Fruit fly (Drosophila melanogaster) whole organism, embryonic: Measurements from ENCODE around the gene ebd2.
A peak's percentile ranks its signal among the peaks of the same experiment; 100 is the strongest.

ENCODE experiments used
- Adf1 ChIP-seq: fragments of 200-800 bp; sonication (Bioruptor generic); IDR thresholded peaks from 2 replicates; pipeline ENCODE4 v1.3.6; 2022; ENCODE audit warnings: missing biosample characterization, missing genetic modification characterization
- CG10267 ChIP-seq: fragments of 200-800 bp; sonication (Bioruptor generic); optimal IDR thresholded peaks from 2 replicates; lab custom pipeline; 2018; ENCODE audit warnings: missing biosample characterization, mild to moderate bottlenecking, missing genetic modification characterization, moderate library complexity
- CG10959 ChIP-seq: fragments of 200-800 bp; sonication (Bioruptor generic); IDR thresholded peaks from 2 replicates; pipeline ENCODE4 v1.3.6; 2022; ENCODE audit warnings: missing biosample characterization, missing genetic modification characterization
- CG12769 ChIP-seq: fragments of 200-800 bp; sonication (Bioruptor generic); optimal IDR thresholded peaks from 2 replicates; lab custom pipeline; 2019; ENCODE audit warnings: missing biosample characterization, mild to moderate bottlenecking, missing genetic modification characterization, moderate library complexity
- CG13287 ChIP-seq: fragments of 200-800 bp; sonication (Bioruptor generic); IDR thresholded peaks from 2 replicates; pipeline ENCODE4 v1.3.6; 2022; ENCODE audit warnings: missing biosample characterization, missing genetic modification characterization; ENCODE audit not compliant: partially characterized antibody
- CG15073 ChIP-seq: fragments of 200-800 bp; sonication (Bioruptor generic); optimal IDR thresholded peaks from 2 replicates; lab custom pipeline; 2016; ENCODE audit warnings: missing biosample characterization, missing genetic modification characterization
- CG17186 ChIP-seq: fragments of 200-800 bp; sonication (Bioruptor generic); optimal IDR thresholded peaks from 3 replicates; lab custom pipeline; 2017; ENCODE audit warnings: missing biosample characterization, missing genetic modification reagents, missing genetic modification characterization
- CG17361 ChIP-seq: fragments of 200-800 bp; sonication (Bioruptor generic); IDR thresholded peaks from 3 replicates; pipeline ENCODE4 v1.3.6; 2022; ENCODE audit warnings: missing biosample characterization, missing genetic modification characterization
- CG18011 ChIP-seq: fragments of 200-800 bp; sonication (Bioruptor generic); optimal IDR thresholded peaks from 2 replicates; lab custom pipeline; 2017; ENCODE audit warnings: missing biosample characterization, missing genetic modification characterization, mild to moderate bottlenecking, moderate library complexity, missing genotype
- CG18476 ChIP-seq: fragments of 200-800 bp; sonication (Bioruptor generic); optimal IDR thresholded peaks from 2 replicates; lab custom pipeline; 2016; ENCODE audit warnings: missing biosample characterization, mild to moderate bottlenecking, missing genetic modification characterization
- CG2116 ChIP-seq: fragments of 200-800 bp; sonication (Bioruptor generic); optimal IDR thresholded peaks from 3 replicates; lab custom pipeline; 2018; ENCODE audit warnings: missing biosample characterization, mild to moderate bottlenecking, missing genetic modification characterization
- CG31388 ChIP-seq: fragments of 200-800 bp; sonication (Bioruptor generic); optimal IDR thresholded peaks from 2 replicates; lab custom pipeline; 2016; ENCODE audit warnings: missing biosample characterization, missing genetic modification characterization
- CG33557 ChIP-seq: fragments of 200-800 bp; sonication (Bioruptor generic); optimal IDR thresholded peaks from 2 replicates; lab custom pipeline; 2019; ENCODE audit warnings: missing biosample characterization, mild to moderate bottlenecking, missing genetic modification characterization, moderate library complexity
- CG3726 ChIP-seq: fragments of 200-800 bp; sonication (Bioruptor generic); IDR thresholded peaks from 3 replicates; pipeline ENCODE4, ENCODE4 v1.3.6; 2022; ENCODE audit warnings: missing biosample characterization, missing genetic modification characterization
- CG5180 ChIP-seq: fragments of 200-800 bp; sonication (Bioruptor generic); optimal IDR thresholded peaks from 3 replicates; lab custom pipeline; 2017; ENCODE audit warnings: missing biosample characterization, missing genetic modification characterization, mild to moderate bottlenecking, moderate library complexity, missing genetic modification reagents
- CG9797 ChIP-seq: fragments of 200-800 bp; sonication (Bioruptor generic); optimal IDR thresholded peaks from 3 replicates; lab custom pipeline; 2018; ENCODE audit warnings: missing biosample characterization, mild to moderate bottlenecking, missing genetic modification characterization
- Deaf1 ChIP-seq: fragments of 200-800 bp; optimal IDR thresholded peaks from 3 replicates; lab custom pipeline; 2019; ENCODE audit warnings: missing biosample characterization, mild to moderate bottlenecking, missing genetic modification characterization, moderate library complexity
- Ets97D ChIP-seq: fragments of 200-800 bp; sonication (Bioruptor generic); optimal IDR thresholded peaks from 3 replicates; lab custom pipeline; 2016; ENCODE audit warnings: missing biosample characterization, missing genetic modification characterization
- Gsc ChIP-seq: fragments of 200-800 bp; sonication (Bioruptor generic); IDR thresholded peaks from 2 replicates; pipeline ENCODE4 v1.3.6; 2022; ENCODE audit warnings: missing biosample characterization, missing genetic modification characterization
- HHEX ChIP-seq: fragments of 200-800 bp; sonication (Bioruptor generic); optimal IDR thresholded peaks from 3 replicates; lab custom pipeline; 2017; ENCODE audit warnings: missing biosample characterization, mild to moderate bottlenecking, missing genetic modification characterization, missing genetic modification reagents
- Kr ChIP-seq: fragments of 200-800 bp; sonication (Bioruptor generic); optimal IDR thresholded peaks from 2 replicates; lab custom pipeline; 2017; ENCODE audit warnings: missing biosample characterization, mild to moderate bottlenecking, missing genetic modification characterization
- Lhr ChIP-seq: fragments of 200-800 bp; sonication (Bioruptor generic); optimal IDR thresholded peaks from 3 replicates; lab custom pipeline; 2017; ENCODE audit warnings: mild to moderate bottlenecking, missing biosample characterization, missing genetic modification reagents, missing genetic modification characterization
- Mad ChIP-seq: fragments of 200-800 bp; sonication (Bioruptor generic); optimal IDR thresholded peaks from 2 replicates; lab custom pipeline; 2016; ENCODE audit warnings: missing biosample characterization, missing genetic modification characterization
- Med ChIP-seq: fragments of 200-800 bp; sonication (Bioruptor generic); peaks from one replicate; lab custom pipeline; 2016; ENCODE audit warnings: missing biosample characterization, missing genetic modification characterization, mild to moderate bottlenecking, inconsistent platforms, moderate library complexity
- Meics ChIP-seq: fragments of 200-800 bp; sonication (Bioruptor generic); optimal IDR thresholded peaks from 2 replicates; lab custom pipeline; 2017; ENCODE audit warnings: missing biosample characterization, mild to moderate bottlenecking, missing genetic modification characterization
- Ptx1 ChIP-seq: fragments of 200-800 bp; sonication (Bioruptor generic); IDR thresholded peaks from 2 replicates; pipeline ENCODE4 v1.3.6; 2022; ENCODE audit warnings: missing biosample characterization, missing genetic modification characterization
- Spps ChIP-seq: fragments of 200-800 bp; sonication (Bioruptor generic); optimal IDR thresholded peaks from 2 replicates; lab custom pipeline; 2018; ENCODE audit warnings: missing biosample characterization, mild to moderate bottlenecking, missing genetic modification characterization
- Ssrp ChIP-seq: fragments of 200-800 bp; sonication (Bioruptor generic); optimal IDR thresholded peaks from 2 replicates; lab custom pipeline; 2018; ENCODE audit warnings: missing biosample characterization, mild to moderate bottlenecking, missing genetic modification characterization, moderate library complexity
- Taf1 ChIP-seq: fragments of 200-800 bp; sonication (Bioruptor generic); IDR thresholded peaks from 2 replicates; pipeline ENCODE4 v1.3.6; 2022; ENCODE audit warnings: missing biosample characterization, missing genetic modification characterization
- Vsx1 ChIP-seq: fragments of 200-800 bp; sonication (Bioruptor generic); optimal IDR thresholded peaks from 2 replicates; lab custom pipeline; 2017; ENCODE audit warnings: missing biosample characterization, mild to moderate bottlenecking, missing genetic modification characterization, missing genetic modification reagents
- bowl ChIP-seq: fragments of 200-800 bp; sonication (Bioruptor generic); IDR thresholded peaks from 2 replicates; pipeline ENCODE4 v1.3.6; 2022; ENCODE audit warnings: missing biosample characterization, missing genetic modification characterization
- chinmo ChIP-seq: fragments of 200-800 bp; sonication (Bioruptor generic); IDR thresholded peaks from 4 replicates; pipeline ENCODE4 v1.3.6; 2022; ENCODE audit warnings: missing biosample characterization, missing genetic modification characterization; ENCODE audit not compliant: partially characterized antibody
- dimm ChIP-seq: fragments of 200-800 bp; sonication (Bioruptor generic); IDR thresholded peaks from 2 replicates; pipeline ENCODE4 v1.3.6; 2022; ENCODE audit warnings: missing biosample characterization, missing genetic modification characterization
- dmrt99B ChIP-seq: fragments of 200-800 bp; sonication (Bioruptor generic); optimal IDR thresholded peaks from 2 replicates; lab custom pipeline; 2018; ENCODE audit warnings: missing biosample characterization, mild to moderate bottlenecking, missing genetic modification characterization, moderate library complexity
- gcm2 ChIP-seq: fragments of 200-800 bp; sonication (Bioruptor generic); optimal IDR thresholded peaks from 2 replicates; lab custom pipeline; 2016; ENCODE audit warnings: missing biosample characterization, missing genetic modification characterization
- gem ChIP-seq: fragments of 200-800 bp; sonication (Bioruptor generic); optimal IDR thresholded peaks from 2 replicates; lab custom pipeline; 2019; ENCODE audit warnings: missing biosample characterization, mild to moderate bottlenecking, missing genetic modification characterization, moderate library complexity
- gsb-n ChIP-seq: fragments of 200-800 bp; sonication (Bioruptor generic); optimal IDR thresholded peaks from 3 replicates; lab custom pipeline; 2018; ENCODE audit warnings: missing biosample characterization, mild to moderate bottlenecking, missing genetic modification characterization
- inv ChIP-seq: fragments of 200-800 bp; sonication (Bioruptor generic); IDR thresholded peaks from 2 replicates; pipeline ENCODE4 v1.3.6; 2022; ENCODE audit warnings: missing biosample characterization, missing genetic modification characterization; ENCODE audit not compliant: partially characterized antibody
- jigr1 ChIP-seq: fragments of 200-800 bp; sonication (Bioruptor generic); IDR thresholded peaks from 3 replicates; pipeline ENCODE4 v1.3.6; 2022; ENCODE audit warnings: missing biosample characterization, missing genetic modification characterization
- ken ChIP-seq: fragments of 200-800 bp; sonication (Bioruptor generic); IDR thresholded peaks from 3 replicates; pipeline ENCODE4 v1.3.6; 2022; ENCODE audit warnings: missing biosample characterization, missing genetic modification characterization
- mld ChIP-seq: fragments of 200-800 bp; sonication (Bioruptor generic); IDR thresholded peaks from 3 replicates; pipeline ENCODE4 v1.3.6; 2022; ENCODE audit warnings: missing biosample characterization, missing genetic modification characterization; ENCODE audit not compliant: partially characterized antibody
- otp ChIP-seq: fragments of 200-800 bp; sonication (Bioruptor generic); IDR thresholded peaks from 3 replicates; pipeline ENCODE4, ENCODE4 v1.3.6; 2022; ENCODE audit warnings: missing biosample characterization, missing genetic modification characterization
- pan ChIP-seq, 4 experiments: fragments of >200 bp in 3 of 4; fragments of 200-800 bp in 1 of 4; sonication (Bioruptor generic) in 1 of 4; optimal IDR thresholded peaks in 3 of 4; IDR thresholded peaks in 1 of 4; 2 replicates each; pipeline versions ENCODE4 v1.3.6 to Lab custom; 2017 to 2022; ENCODE audit warnings: missing biosample characterization in 2 of 4, missing genetic modification characterization in 2 of 4, mixed read lengths in 1 of 4
- phol ChIP-seq: fragments of 200-800 bp; sonication (Bioruptor generic); optimal IDR thresholded peaks from 3 replicates; lab custom pipeline; 2018; ENCODE audit warnings: missing biosample characterization, mild to moderate bottlenecking, missing genetic modification characterization, moderate library complexity
- row ChIP-seq: fragments of 200-800 bp; sonication (Bioruptor generic); IDR thresholded peaks from 3 replicates; pipeline ENCODE4 v1.3.6; 2022; ENCODE audit warnings: missing biosample characterization, missing genetic modification characterization
- run ChIP-seq: fragments of 200-800 bp; sonication (Bioruptor generic); optimal IDR thresholded peaks from 3 replicates; lab custom pipeline; 2018; ENCODE audit warnings: missing biosample characterization, mild to moderate bottlenecking, missing genetic modification characterization
- sisA ChIP-seq: fragments of 200-800 bp; sonication (Bioruptor generic); IDR thresholded peaks from 2 replicates; pipeline ENCODE4 v1.3.6; 2022; ENCODE audit warnings: missing biosample characterization, missing genetic modification characterization
- slp2 ChIP-seq: fragments of 200-800 bp; sonication (Bioruptor generic); optimal IDR thresholded peaks from 2 replicates; lab custom pipeline; 2016; ENCODE audit warnings: missing biosample characterization, missing genetic modification characterization
- sna ChIP-seq: fragments of 200-800 bp; sonication (Bioruptor generic); IDR thresholded peaks from 2 replicates; pipeline ENCODE4 v1.3.6; 2022; ENCODE audit warnings: missing biosample characterization, missing genetic modification characterization; ENCODE audit not compliant: partially characterized antibody

ebd2 gene

dm6 chr3L:21304400-21304799 is 44.7 kb downstream of the ebd2 start, which contains the start of the genes CG11309 and CG7632 (continued):
- TF ChIP-seq CG17186 (GFP tag; lab: Kevin White, UChicago) (peak; percentile 96), Ptx1 (GFP tag; lab: Robert Waterston, UW) (peak; percentile 96), row (GFP tag; lab: Robert Waterston, UW) (peak; percentile 99), CG17361 (peak; percentile 99), CG18476 (peak; percentile 98), CG33557 (peak; percentile 100), Deaf1 (tag; lab: Kevin White, UChicago) (peak; percentile 92), chinmo (GFP tag; lab: Robert Waterston, UW) (no peak), bowl (GFP tag; lab: Robert Waterston, UW) (peak; percentile 97), sna (GFP tag; lab: Robert Waterston, UW) (no peak; the same call in 1 of the 2 replicates), CG10959 (GFP tag; lab: Robert Waterston, UW) (peak; percentile 97), ken (GFP tag; lab: Robert Waterston, UW) (peak; percentile 97), Gsc (peak; percentile 61; the same call in 1 of the 2 replicates), CG5180 (peak; percentile 94), CG13287 (peak; percentile 73), run (tag; lab: Kevin White, UChicago) (peak; percentile 99), HHEX (GFP tag; lab: Kevin White, UChicago) (peak; percentile 99), Vsx1 (GFP tag; lab: Kevin White, UChicago) (peak; percentile 98), jigr1 (GFP tag; lab: Robert Waterston, UW) (peak; percentile 75; the same call in 2 of the 3 replicates), dimm (GFP tag; lab: Robert Waterston, UW) (peak; percentile 93), Mad (GFP tag; lab: Kevin White, UChicago) (peak; percentile 98), Meics (GFP tag; lab: Kevin White, UChicago) (peak; percentile 99), Spps (tag; lab: Kevin White, UChicago) (peak; percentile 100), Taf1 (GFP tag; lab: Robert Waterston, UW) (peak; percentile 96), pan (optimal IDR thresholded peaks at IDR 0.05; lab: Kevin White, UChicago) (no peak), pan (GFP tag; optimal IDR thresholded peaks at IDR 0.05 in 1 of 2, IDR thresholded peaks at IDR 0.05 in 1 of 2) (peak in 1 of 2 experiments; percentile 99), Med (GFP tag; lab: Kevin White, UChicago) (peak; percentile 100), CG31388 (GFP tag; lab: Kevin White, UChicago) (peak; percentile 95), inv (no peak), Adf1 (peak; percentile 83), mld (GFP tag; lab: Robert Waterston, UW) (no peak), Lhr (GFP tag; lab: Kevin White, UChicago) (peak; percentile 98), gcm2 (GFP tag; lab: Kevin White, UChicago) (peak; percentile 96), gsb-n (peak; percentile 99), Ssrp (tag; lab: Kevin White, UChicago) (peak; percentile 99), phol (tag; lab: Kevin White, UChicago) (peak; percentile 99), otp (GFP tag; lab: Robert Waterston, UW) (peak; percentile 98), slp2 (GFP tag; lab: Kevin White, UChicago) (peak; percentile 98), sisA (GFP tag; lab: Robert Waterston, UW) (peak; percentile 92), Ets97D (GFP tag; lab: Kevin White, UChicago) (peak; percentile 95), Kr (GFP tag; lab: Kevin White, UChicago) (peak; percentile 90), gem (tag; lab: Kevin White, UChicago) (peak; percentile 100), CG9797 (GFP tag; lab: Kevin White, UChicago) (peak; percentile 74), CG10267 (peak; percentile 100), CG12769 (peak; percentile 100), dmrt99B (peak; percentile 99), CG18011 (GFP tag; lab: Kevin White, UChicago) (peak; percentile 93), CG2116 (GFP tag; lab: Kevin White, UChicago) (peak; percentile 93), CG15073 (GFP tag; lab: Kevin White, UChicago) (peak; percentile 79), CG3726 (peak; percentile 97)
